Worm (Caenorhabditis elegans): ENCODE results near the gene C44H4.8.

- TF ChIP-seq dao-5 (tag; optimal IDR thresholded peaks at IDR 0.05) (no peak), W03F9.2 (tag; optimal IDR thresholded peaks at IDR 0.05) (no peak), him-1 (tag; optimal IDR thresholded peaks at IDR 0.05) (no peak)
Measured at ce11 chrX:14572419-14572818, 22.5 kb upstream of the C44H4.8 start, which contains the start of gene lron-1.
